Worm (Caenorhabditis elegans) whole organism, late embryonic: ENCODE results near the gene Y46G5A.38.
A peak's percentile ranks its signal among the peaks of the same experiment; 100 is the strongest.

ENCODE experiments used
- C08G9.2 ChIP-seq: sonication (generic microtip); optimal IDR thresholded peaks from 2 replicates; lab custom pipeline; 2016; ENCODE audit warnings: mild to moderate bottlenecking, missing genetic modification characterization, moderate library complexity, missing compliant biosample characterization
- C38D4.7 ChIP-seq: fragments of 200-800 bp; sonication (Bioruptor generic); optimal IDR thresholded peaks from 2 replicates; lab custom pipeline; 2018; ENCODE audit warnings: mild to moderate bottlenecking, missing genetic modification characterization, moderate library complexity, missing compliant biosample characterization
- K02D7.2 ChIP-seq: sonication (generic microtip); optimal IDR thresholded peaks from 2 replicates; lab custom pipeline; 2017; ENCODE audit warnings: mild to moderate bottlenecking, missing genetic modification characterization, missing compliant biosample characterization
- K09A11.1 ChIP-seq: sonication (generic microtip); optimal IDR thresholded peaks from 2 replicates; lab custom pipeline; 2017; ENCODE audit warnings: antibody characterized with exemption, mild to moderate bottlenecking, missing genetic modification characterization, missing compliant biosample characterization; ENCODE audit not compliant: insufficient read depth
- ceh-18 ChIP-seq: sonication (generic microtip); optimal IDR thresholded peaks from 2 replicates; lab custom pipeline; 2016; ENCODE audit warnings: missing genetic modification characterization, missing compliant biosample characterization
- ceh-19 ChIP-seq: fragments of 200-800 bp; sonication (Bioruptor generic); optimal IDR thresholded peaks from 2 replicates; lab custom pipeline; 2018; ENCODE audit warnings: mild to moderate bottlenecking, missing genetic modification characterization, missing compliant biosample characterization
- ceh-2 ChIP-seq: sonication (generic microtip); optimal IDR thresholded peaks from 2 replicates; lab custom pipeline; 2016; ENCODE audit warnings: missing genotype, missing genetic modification characterization, missing compliant biosample characterization
- ceh-22 ChIP-seq: sonication (generic microtip); optimal IDR thresholded peaks from 2 replicates; lab custom pipeline; 2017; ENCODE audit warnings: missing biosample characterization, missing genetic modification characterization
- ceh-34 ChIP-seq: sonication (generic microtip); optimal IDR thresholded peaks from 2 replicates; lab custom pipeline; 2016; ENCODE audit warnings: mild to moderate bottlenecking, missing genetic modification characterization, missing compliant biosample characterization
- ceh-9 ChIP-seq: sonication (generic microtip); optimal IDR thresholded peaks from 2 replicates; lab custom pipeline; 2016; ENCODE audit warnings: mild to moderate bottlenecking, missing genetic modification characterization, inconsistent platforms, missing compliant biosample characterization
- che-1 ChIP-seq: sonication (generic microtip); optimal IDR thresholded peaks from 2 replicates; lab custom pipeline; 2016; ENCODE audit warnings: mild to moderate bottlenecking, missing genetic modification characterization, missing compliant biosample characterization
- dve-1 ChIP-seq: sonication (generic microtip); optimal IDR thresholded peaks from 2 replicates; lab custom pipeline; 2017; ENCODE audit warnings: antibody characterized with exemption, mild to moderate bottlenecking, missing genetic modification characterization, missing compliant biosample characterization
- elt-2 ChIP-seq: sonication (generic microtip); optimal IDR thresholded peaks from 2 replicates; lab custom pipeline; 2016; ENCODE audit warnings: missing genetic modification reagents, missing genetic modification characterization, missing compliant biosample characterization
- elt-4 ChIP-seq: sonication (generic microtip); optimal IDR thresholded peaks from 2 replicates; lab custom pipeline; 2016; ENCODE audit warnings: missing genetic modification characterization, missing compliant biosample characterization
- eyg-1 ChIP-seq: sonication (generic microtip); optimal IDR thresholded peaks from 2 replicates; lab custom pipeline; 2016; ENCODE audit warnings: missing genotype, missing genetic modification characterization, missing compliant biosample characterization
- fkh-10 ChIP-seq: fragments of 150-350 bp; optimal IDR thresholded peaks from 2 replicates; lab custom pipeline; 2014; ENCODE audit warnings: missing biosample characterization, missing genetic modification reagents, missing genetic modification characterization
- hlh-13 ChIP-seq: fragments of 200-800 bp; sonication (Bioruptor generic); optimal IDR thresholded peaks from 2 replicates; lab custom pipeline; 2018; ENCODE audit warnings: mild to moderate bottlenecking, missing genetic modification characterization, missing compliant biosample characterization
- hlh-15 ChIP-seq: sonication (generic microtip); optimal IDR thresholded peaks from 2 replicates; lab custom pipeline; 2016; ENCODE audit warnings: missing genetic modification characterization, missing compliant biosample characterization
- hlh-6 ChIP-seq: sonication (generic microtip); optimal IDR thresholded peaks from 2 replicates; lab custom pipeline; 2016; ENCODE audit warnings: missing genotype, missing genetic modification characterization, missing compliant biosample characterization
- hlh-8 ChIP-seq: sonication (generic microtip); optimal IDR thresholded peaks from 2 replicates; lab custom pipeline; 2016; ENCODE audit warnings: missing genotype, missing genetic modification characterization, missing compliant biosample characterization
- lim-6 ChIP-seq: sonication (generic microtip); optimal IDR thresholded peaks from 2 replicates; lab custom pipeline; 2016; ENCODE audit warnings: missing genetic modification characterization, missing compliant biosample characterization
- lin-11 ChIP-seq: fragments of 200-800 bp; sonication (Bioruptor generic); optimal IDR thresholded peaks from 2 replicates; lab custom pipeline; 2018; ENCODE audit warnings: mild to moderate bottlenecking, missing genetic modification characterization, missing compliant biosample characterization
- madf-2 ChIP-seq: sonication (generic microtip); optimal IDR thresholded peaks from 2 replicates; lab custom pipeline; 2017; ENCODE audit warnings: missing genetic modification characterization, missing compliant biosample characterization
- mec-3 ChIP-seq: sonication (generic microtip); optimal IDR thresholded peaks from 2 replicates; lab custom pipeline; 2016; ENCODE audit warnings: borderline replicate concordance, missing genetic modification characterization, missing compliant biosample characterization
- nfya-1 ChIP-seq: sonication (generic microtip); optimal IDR thresholded peaks from 2 replicates; lab custom pipeline; 2017; ENCODE audit warnings: missing genetic modification characterization, mild to moderate bottlenecking, missing compliant biosample characterization, antibody characterized with exemption, moderate library complexity
- pat-9 ChIP-seq: fragments of 200-800 bp; sonication (Bioruptor generic); optimal IDR thresholded peaks from 2 replicates; lab custom pipeline; 2018; ENCODE audit warnings: mild to moderate bottlenecking, missing genetic modification characterization, moderate library complexity, missing compliant biosample characterization
- ref-2 ChIP-seq: sonication (generic microtip); optimal IDR thresholded peaks from 2 replicates; lab custom pipeline; 2016; ENCODE audit warnings: missing genetic modification characterization, missing compliant biosample characterization
- rnt-1 ChIP-seq: sonication (generic microtip); optimal IDR thresholded peaks from 2 replicates; lab custom pipeline; 2016; ENCODE audit warnings: missing genetic modification characterization, missing compliant biosample characterization
- sox-4 ChIP-seq: sonication (generic microtip); optimal IDR thresholded peaks from 2 replicates; lab custom pipeline; 2017; ENCODE audit warnings: mild to moderate bottlenecking, missing genetic modification characterization, inconsistent platforms, missing compliant biosample characterization
- syd-9 ChIP-seq: sonication (generic microtip); optimal IDR thresholded peaks from 2 replicates; lab custom pipeline; 2016; ENCODE audit warnings: mild to moderate bottlenecking, missing genetic modification characterization, moderate library complexity, missing compliant biosample characterization
- tbx-2 ChIP-seq: sonication (generic microtip); optimal IDR thresholded peaks from 2 replicates; lab custom pipeline; 2016; ENCODE audit warnings: missing genetic modification characterization, missing compliant biosample characterization
- ttx-3 ChIP-seq: sonication (generic microtip); optimal IDR thresholded peaks from 2 replicates; lab custom pipeline; 2016; ENCODE audit warnings: missing genetic modification reagents, missing genetic modification characterization, missing compliant biosample characterization
- unc-42 ChIP-seq: sonication (generic microtip); optimal IDR thresholded peaks from 2 replicates; lab custom pipeline; 2016; ENCODE audit warnings: missing genotype, missing genetic modification characterization, missing compliant biosample characterization
- unc-55 ChIP-seq: sonication (generic microtip); optimal IDR thresholded peaks from 2 replicates; lab custom pipeline; 2017; ENCODE audit warnings: missing biosample characterization, missing genetic modification reagents, missing genetic modification characterization
- unc-86 ChIP-seq: sonication (generic microtip); optimal IDR thresholded peaks from 2 replicates; lab custom pipeline; 2016; ENCODE audit warnings: missing genetic modification characterization, missing compliant biosample characterization
- zip-5 ChIP-seq: sonication (generic microtip); optimal IDR thresholded peaks from 2 replicates; lab custom pipeline; 2016; ENCODE audit warnings: missing genetic modification characterization, missing compliant biosample characterization
- ztf-16 ChIP-seq: sonication (generic microtip); optimal IDR thresholded peaks from 2 replicates; lab custom pipeline; 2017; ENCODE audit warnings: missing genetic modification characterization, missing compliant biosample characterization

Y46G5A.38 gene

ce11 chrII:12787831-12788248 lies 39.0 kb upstream of the Y46G5A.38 start, which contains the start of gene alkb-7:
Gene alkb-7, minus strand, starts transcription at chrII:12788153.
- TF ChIP-seq hlh-8 (no peak), sox-4 (no peak), hlh-15 (tag; lab: Kevin White, UChicago) (no peak), C38D4.7 (GFP tag; lab: Kevin White, UChicago) (peak; percentile 29), hlh-13 (no peak), hlh-6 (tag; lab: Kevin White, UChicago) (peak; percentile 30)

ce11 chrII:12789497-12789896 lies 37.4 kb upstream of the Y46G5A.38 start:
- TF ChIP-seq dve-1 (tag; lab: Kevin White, UChicago) (no peak), hlh-6 (tag; lab: Kevin White, UChicago) (peak; percentile 28)
- TF ChIP-seq, all 69 proteins: peak for 1

ce11 chrII:12790392-12790791 lies 36.5 kb upstream of the Y46G5A.38 start:
- TF ChIP-seq elt-4 (tag; lab: Kevin White, UChicago): no peak
- peak; percentile 97 for TF ChIP-seq nfya-1 (tag; lab: Kevin White, UChicago)
- TF ChIP-seq, all 69 proteins: peak for 1

- TF ChIP-seq eyg-1 (tag; lab: Kevin White, UChicago) (no peak), mec-3 (tag; lab: Kevin White, UChicago) (no peak), zip-5 (no peak), hlh-6 (tag; lab: Kevin White, UChicago) (peak; percentile 20), elt-2 (tag; lab: Kevin White, UChicago) (no peak), che-1 (tag; lab: Kevin White, UChicago) (no peak), ref-2 (tag; lab: Kevin White, UChicago) (no peak), dve-1 (tag; lab: Kevin White, UChicago) (no peak), C08G9.2 (no peak)
These were observed 31.7 kb upstream of the Y46G5A.38 start for ce11 chrII:12795188-12795587.

ce11 chrII:12796040-12796502 lies 30.8 kb upstream of the Y46G5A.38 start, which contains the start of gene cpt-1:
Gene cpt-1, minus strand, starts transcription at chrII:12796452.
- no peak for TF ChIP-seq hlh-8
- TF ChIP-seq ceh-2 (tag; lab: Kevin White, UChicago): no peak
- TF ChIP-seq tbx-2 (tag; lab: Kevin White, UChicago): no peak
- no peak for TF ChIP-seq syd-9
- TF ChIP-seq ceh-18 (tag; lab: Kevin White, UChicago): no peak
- no peak for TF ChIP-seq pat-9 (tag; lab: Kevin White, UChicago)
- no peak for TF ChIP-seq hlh-6 (tag; lab: Kevin White, UChicago)
- TF ChIP-seq unc-55 (GFP tag; lab: Kevin White, UChicago): no peak
- TF ChIP-seq lin-11 (tag; lab: Kevin White, UChicago): no peak
- no peak for TF ChIP-seq ztf-16 (tag; lab: Kevin White, UChicago)
- no peak for TF ChIP-seq hlh-13
- no peak for TF ChIP-seq elt-4 (tag; lab: Kevin White, UChicago)
- no peak for TF ChIP-seq zip-5
- no peak for TF ChIP-seq unc-86 (tag; lab: Kevin White, UChicago)

- TF ChIP-seq nfya-1 (tag; lab: Kevin White, UChicago) (peak; percentile 5), hlh-6 (tag; lab: Kevin White, UChicago) (peak; percentile 31), rnt-1 (tag; lab: Kevin White, UChicago) (no peak), unc-42 (tag; lab: Kevin White, UChicago) (peak; percentile 30)
These were observed 29.5 kb upstream of the Y46G5A.38 start for ce11 chrII:12797211-12797794.

- TF ChIP-seq hlh-8: no peak
- TF ChIP-seq K02D7.2 (tag; lab: Kevin White, UChicago): no peak
- TF ChIP-seq ceh-19 (GFP tag; lab: Kevin White, UChicago): no peak
- TF ChIP-seq fkh-10 (GFP tag; lab: Kevin White, UChicago): no peak
- peak; percentile 34 for TF ChIP-seq madf-2 (tag; lab: Kevin White, UChicago)
- TF ChIP-seq ref-2 (tag; lab: Kevin White, UChicago): peak; percentile 63
- TF ChIP-seq zip-5: no peak
- TF ChIP-seq tbx-2 (tag; lab: Kevin White, UChicago): peak; percentile 71
- TF ChIP-seq hlh-6 (tag; lab: Kevin White, UChicago): peak; percentile 77
- no peak for TF ChIP-seq elt-4 (tag; lab: Kevin White, UChicago)
- no peak for TF ChIP-seq ceh-9 (tag; lab: Kevin White, UChicago)
- no peak for TF ChIP-seq ceh-34
- no peak for TF ChIP-seq ceh-22 (tag; lab: Kevin White, UChicago)
- no peak for TF ChIP-seq lim-6 (tag; lab: Kevin White, UChicago)
- TF ChIP-seq K09A11.1 (tag; lab: Kevin White, UChicago): no peak
- TF ChIP-seq ttx-3: no peak
- TF ChIP-seq nfya-1 (tag; lab: Kevin White, UChicago): peak; percentile 38
- no peak for TF ChIP-seq dve-1 (tag; lab: Kevin White, UChicago)
- TF ChIP-seq mec-3 (tag; lab: Kevin White, UChicago): no peak
- no peak for TF ChIP-seq hlh-13
These were observed 28.0 kb upstream of the Y46G5A.38 start for ce11 chrII:12798814-12799213.
